Fruit fly (Drosophila melanogaster): ENCODE measurements around the gene CG18789.

CG18789 gene

dm6 chr2L:11968581-11969272 is 26.5 kb downstream of the CG18789 start (continued):
- TF ChIP-seq CG8119 (GFP tag; IDR thresholded peaks at IDR 0.05) (peak; percentile 56), eg (GFP tag; IDR thresholded peaks at IDR 0.05) (no peak), CG6792 (GFP tag; optimal IDR thresholded peaks at IDR 0.05) (peak; percentile 51), CG1621 (tag; optimal IDR thresholded peaks at IDR 0.05) (no peak), CG8632 (GFP tag; optimal IDR thresholded peaks at IDR 0.05) (peak; percentile 31), CG3032 (tag; optimal IDR thresholded peaks at IDR 0.05) (peak; percentile 47), Lpt (GFP tag; optimal IDR thresholded peaks at IDR 0.05) (peak; percentile 45), Blimp-1 (GFP tag; optimal IDR thresholded peaks at IDR 0.05) (peak; percentile 12), CG8319 (GFP tag; optimal IDR thresholded peaks at IDR 0.05) (no peak), CG3919 (GFP tag; optimal IDR thresholded peaks at IDR 0.05) (peak; percentile 63), Ets21C (GFP tag; optimal IDR thresholded peaks at IDR 0.05) (peak; percentile 36), vri (GFP tag; optimal IDR thresholded peaks at IDR 0.05) (no peak), Eip78C (GFP tag) (peak; percentile 91), svp (GFP tag) (peak; percentile 87)

dm6 chr2L:11965610-11966594 is 29.3 kb downstream of the CG18789 start:
- TF ChIP-seq Ets96B (tag; optimal IDR thresholded peaks at IDR 0.05) (no peak), CG11294 (GFP tag; IDR thresholded peaks at IDR 0.05) (no peak), fkh (GFP tag; optimal IDR thresholded peaks at IDR 0.05) (no peak), salr (GFP tag; optimal IDR thresholded peaks at IDR 0.05) (peak in 1 of 2 experiments; percentile 5), CG3032 (tag; optimal IDR thresholded peaks at IDR 0.05) (peak; percentile 13), topi (GFP tag; optimal IDR thresholded peaks at IDR 0.05) (peak; percentile 65), CG11902 (GFP tag; optimal IDR thresholded peaks at IDR 0.05) (no peak), Blimp-1 (GFP tag; optimal IDR thresholded peaks at IDR 0.05) (peak; percentile 84), CG4318 (GFP tag; optimal IDR thresholded peaks at IDR 0.05) (no peak), CG9139 (GFP tag; optimal IDR thresholded peaks at IDR 0.05) (no peak), CG10631 (GFP tag; optimal IDR thresholded peaks at IDR 0.05) (peak; percentile 74), vri (GFP tag; optimal IDR thresholded peaks at IDR 0.05) (no peak), Ets21C (GFP tag; optimal IDR thresholded peaks at IDR 0.05) (peak; percentile 37), Gug (GFP tag; IDR thresholded peaks at IDR 0.05) (no peak), Sox14 (GFP tag; optimal IDR thresholded peaks at IDR 0.05) (peak; percentile 42), CG8119 (GFP tag; IDR thresholded peaks at IDR 0.05) (no peak), cyc (GFP tag; optimal IDR thresholded peaks at IDR 0.05) (no peak), esn (GFP tag; optimal IDR thresholded peaks at IDR 0.05) (peak; percentile 77), eg (GFP tag; IDR thresholded peaks at IDR 0.05) (no peak), CG34406 (GFP tag; optimal IDR thresholded peaks at IDR 0.05) (peak; percentile 26), Eip78C (GFP tag) (peak; percentile 83), CG31627 (GFP tag; optimal IDR thresholded peaks at IDR 0.05) (peak; percentile 31), CG6854 (GFP tag; optimal IDR thresholded peaks at IDR 0.05) (peak; percentile 9), lz (GFP tag; optimal IDR thresholded peaks at IDR 0.05) (peak; percentile 61), CG3919 (GFP tag; optimal IDR thresholded peaks at IDR 0.05) (peak; percentile 7), CG6792 (GFP tag; optimal IDR thresholded peaks at IDR 0.05) (peak; percentile 20), CG6276 (GFP tag; optimal IDR thresholded peaks at IDR 0.05) (peak; percentile 14), CG16779 (tag; optimal IDR thresholded peaks at IDR 0.05) (no peak), Hr4 (GFP tag; optimal IDR thresholded peaks at IDR 0.05) (peak; percentile 21), dac (GFP tag; optimal IDR thresholded peaks at IDR 0.05) (no peak), net (GFP tag; optimal IDR thresholded peaks at IDR 0.05) (no peak), CG8319 (GFP tag; optimal IDR thresholded peaks at IDR 0.05) (no peak), Smox (GFP tag; optimal IDR thresholded peaks at IDR 0.05) (peak; percentile 48), OdsH (GFP tag; optimal IDR thresholded peaks at IDR 0.05) (peak; percentile 26), svp (GFP tag) (peak; percentile 85), spab (GFP tag; optimal IDR thresholded peaks at IDR 0.05) (no peak), Lpt (GFP tag; optimal IDR thresholded peaks at IDR 0.05) (peak; percentile 24), CG15336 (GFP tag; IDR thresholded peaks at IDR 0.05) (no peak), Eip93F (GFP tag; optimal IDR thresholded peaks at IDR 0.05) (no peak), achi (GFP tag; optimal IDR thresholded peaks at IDR 0.05) (peak; percentile 40), CG8632 (GFP tag; optimal IDR thresholded peaks at IDR 0.05) (peak; percentile 39), CG11762 (GFP tag; optimal IDR thresholded peaks at IDR 0.05; ENCODE audit: insufficient read depth) (no peak), Eip75B (GFP tag; optimal IDR thresholded peaks at IDR 0.05) (peak; percentile 57), Hr38 (GFP tag; optimal IDR thresholded peaks at IDR 0.05) (no peak)

Measured in whole organism, prepupa.